Worm (Caenorhabditis elegans) whole organism, L3 larva: Measurements from ENCODE around the gene ZK792.4.

Experiments used
- ZK546.5 ChIP-seq: sonication (generic microtip); optimal IDR thresholded peaks from 2 replicates; lab custom pipeline; 2017; ENCODE audit warnings: missing biosample characterization, missing genetic modification characterization
- aly-2 ChIP-seq: fragments of 150-350 bp; optimal IDR thresholded peaks from 2 replicates; lab custom pipeline; 2014; ENCODE audit warnings: missing biosample characterization, missing genetic modification characterization
- ama-1 ChIP-seq: fragments of 150-350 bp; optimal IDR thresholded peaks from 2 replicates; lab custom pipeline; 2018
- ceh-28 ChIP-seq: fragments of 150-350 bp; optimal IDR thresholded peaks from 2 replicates; lab custom pipeline; 2014; ENCODE audit warnings: missing biosample characterization, missing genetic modification reagents, missing genetic modification characterization
- egl-5 ChIP-seq: fragments of 150-350 bp; optimal IDR thresholded peaks from 2 replicates; lab custom pipeline; 2017; ENCODE audit warnings: missing biosample characterization, missing genetic modification reagents, missing genetic modification characterization, inconsistent platforms
- elt-2 ChIP-seq: sonication (generic microtip); optimal IDR thresholded peaks from 2 replicates; lab custom pipeline; 2016; ENCODE audit warnings: missing genetic modification reagents, mild to moderate bottlenecking, missing genetic modification characterization, missing compliant biosample characterization
- elt-3 ChIP-seq, 3 experiments: fragments of 150-350 bp in 1 of 3; sonication (generic microtip) in 2 of 3; optimal IDR thresholded peaks; 2 replicates in 2 of 3; 4 replicates in 1 of 3; lab custom pipeline; 2014 to 2017; ENCODE audit warnings: missing biosample characterization in 3 of 3, missing genetic modification characterization in 3 of 3
- fkh-10 ChIP-seq: sonication (generic microtip); optimal IDR thresholded peaks from 2 replicates; lab custom pipeline; 2017; ENCODE audit warnings: missing biosample characterization, missing genetic modification reagents, missing genetic modification characterization
- fkh-2 ChIP-seq: fragments of 150-350 bp; optimal IDR thresholded peaks from 2 replicates; lab custom pipeline; 2014; ENCODE audit warnings: missing biosample characterization, missing genetic modification reagents, missing genetic modification characterization
- hmg-11 ChIP-seq: sonication (generic microtip); optimal IDR thresholded peaks from 2 replicates; lab custom pipeline; 2016; ENCODE audit warnings: missing genetic modification characterization, missing compliant biosample characterization
- jun-1 ChIP-seq: fragments of 150-350 bp; optimal IDR thresholded peaks from 2 replicates; lab custom pipeline; 2014; ENCODE audit warnings: missing biosample characterization, missing genetic modification reagents, missing genetic modification characterization
- lin-15B ChIP-seq: fragments of 150-350 bp; optimal IDR thresholded peaks from 2 replicates; lab custom pipeline; 2014; ENCODE audit warnings: missing biosample characterization, missing genetic modification characterization
- lsy-12 ChIP-seq: sonication (generic microtip); optimal IDR thresholded peaks from 2 replicates; lab custom pipeline; 2016; ENCODE audit warnings: mild to moderate bottlenecking, missing genetic modification characterization, missing compliant biosample characterization
- nfya-1 ChIP-seq: sonication (generic microtip); optimal IDR thresholded peaks from 2 replicates; lab custom pipeline; 2017; ENCODE audit warnings: missing genetic modification characterization, mild to moderate bottlenecking, missing compliant biosample characterization, antibody characterized with exemption, moderate library complexity; ENCODE audit not compliant: insufficient read depth
- nhr-11 ChIP-seq: fragments of 150-350 bp; optimal IDR thresholded peaks from 2 replicates; lab custom pipeline; 2014; ENCODE audit warnings: missing biosample characterization, missing genetic modification characterization
- nhr-12 ChIP-seq: fragments of 150-350 bp; optimal IDR thresholded peaks from 2 replicates; lab custom pipeline; 2014; ENCODE audit warnings: missing biosample characterization, missing genetic modification characterization
- nhr-23 ChIP-seq: fragments of 150-350 bp; optimal IDR thresholded peaks from 2 replicates; lab custom pipeline; 2014; ENCODE audit warnings: missing biosample characterization, missing genetic modification reagents, missing genetic modification characterization
- nhr-237 ChIP-seq: fragments of 150-350 bp; optimal IDR thresholded peaks from 2 replicates; lab custom pipeline; 2014; ENCODE audit warnings: missing biosample characterization, missing genetic modification characterization
- nhr-25 ChIP-seq: sonication (generic microtip); optimal IDR thresholded peaks from 2 replicates; lab custom pipeline; 2017; ENCODE audit warnings: missing biosample characterization, missing genetic modification characterization
- nhr-28 ChIP-seq: fragments of 150-350 bp; optimal IDR thresholded peaks from 2 replicates; lab custom pipeline; 2014; ENCODE audit warnings: missing biosample characterization, missing genetic modification characterization
- nhr-43 ChIP-seq: sonication (generic microtip); optimal IDR thresholded peaks from 2 replicates; lab custom pipeline; 2016; ENCODE audit warnings: mild to moderate bottlenecking, missing genetic modification characterization, missing compliant biosample characterization; ENCODE audit not compliant: poor library complexity, severe bottlenecking
- nhr-76 ChIP-seq: fragments of 150-350 bp; sonication (generic microtip); optimal IDR thresholded peaks from 5 replicates; lab custom pipeline; 2014; ENCODE audit warnings: missing biosample characterization, missing genetic modification characterization
- pha-4 ChIP-seq: fragments of 150-350 bp; optimal IDR thresholded peaks from 2 replicates; lab custom pipeline; 2014; ENCODE audit warnings: missing biosample characterization, missing genetic modification reagents, missing genetic modification characterization
- skn-1 ChIP-seq: fragments of 150-350 bp; optimal IDR thresholded peaks from 2 replicates; lab custom pipeline; 2014; ENCODE audit warnings: missing biosample characterization, missing genetic modification characterization
- snpc-4 ChIP-seq: fragments of 150-350 bp; optimal IDR thresholded peaks from 2 replicates; lab custom pipeline; 2014; ENCODE audit warnings: missing biosample characterization, missing genetic modification characterization
- zag-1 ChIP-seq: fragments of 150-350 bp; optimal IDR thresholded peaks from 2 replicates; lab custom pipeline; 2014; ENCODE audit warnings: missing biosample characterization, missing genetic modification characterization

The ZK792.4 gene

DNA sequence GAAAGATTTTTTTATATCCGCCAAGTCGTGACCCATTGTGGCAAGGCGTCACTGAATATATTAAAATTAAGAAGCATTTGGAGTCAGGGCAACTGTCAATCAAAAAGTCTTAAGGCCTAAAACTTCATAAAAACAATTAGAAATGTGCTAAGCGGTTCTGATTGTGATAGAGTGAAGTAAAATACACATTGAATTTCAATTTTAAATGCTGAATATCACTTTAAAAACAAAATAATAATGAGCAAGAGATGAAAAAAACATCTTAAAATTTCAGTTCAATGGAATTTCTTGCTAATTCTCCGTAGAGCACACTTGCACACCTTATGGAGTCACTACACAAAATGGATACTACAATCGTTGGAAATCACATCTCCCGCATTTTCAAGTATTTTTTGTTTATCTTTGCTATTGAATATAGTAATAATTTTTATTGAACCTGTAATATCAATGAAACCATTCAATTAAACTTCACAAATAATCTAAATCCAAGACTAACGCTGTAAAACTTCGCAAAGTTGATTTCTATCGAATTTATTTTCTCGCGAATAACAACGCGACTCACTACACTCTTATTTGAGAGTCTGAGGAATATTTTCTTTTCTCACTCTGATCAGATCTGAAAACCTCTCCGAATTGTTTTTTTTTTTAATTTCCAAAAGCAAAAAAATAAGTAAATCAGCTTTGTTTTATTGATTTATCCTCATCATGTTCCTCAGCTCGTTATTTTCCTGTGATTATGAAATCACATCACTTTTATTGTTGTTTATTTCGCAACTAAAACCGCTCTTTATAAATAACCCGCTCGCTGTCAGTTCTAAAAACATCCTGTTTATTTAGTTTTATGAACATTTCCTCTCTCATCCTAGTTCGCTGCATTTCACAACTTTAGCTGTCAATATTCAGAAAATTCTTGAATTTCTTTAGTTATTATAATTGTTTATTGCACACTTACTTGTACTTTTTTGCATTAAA lies 46.1 kb downstream of the ZK792.4 start, which contains the start of gene mars-1:
TSS of gene mars-1 (minus strand) at position 51 of the 972 bp plus-strand sequence.
- TF ChIP-seq lin-15B (tag; lab: Kevin White, UChicago) (peak; percentile 80), nhr-43 (tag; lab: Kevin White, UChicago) (peak; percentile 31), ama-1 (lab: Kevin White, UChicago) (no peak), zag-1 (tag; lab: Kevin White, UChicago) (no peak), nfya-1 (tag; lab: Kevin White, UChicago) (peak; percentile 58), nhr-23 (tag; lab: Kevin White, UChicago) (peak; percentile 56), fkh-10 (GFP tag; lab: Kevin White, UChicago) (peak; percentile 25), skn-1 (tag; lab: Kevin White, UChicago) (peak; percentile 39), nhr-25 (tag; lab: Kevin White, UChicago) (peak; percentile 61), nhr-11 (peak; percentile 34), snpc-4 (tag; lab: Kevin White, UChicago) (peak; percentile 18), pha-4 (tag; lab: Kevin White, UChicago) (peak; percentile 76), nhr-76 (no peak), fkh-2 (tag; lab: Kevin White, UChicago) (no peak), nhr-12 (tag; lab: Kevin White, UChicago) (no peak), lsy-12 (peak; percentile 22), elt-2 (tag; lab: Kevin White, UChicago) (peak; percentile 32), hmg-11 (tag; lab: Kevin White, UChicago) (peak; percentile 10)

DNA sequence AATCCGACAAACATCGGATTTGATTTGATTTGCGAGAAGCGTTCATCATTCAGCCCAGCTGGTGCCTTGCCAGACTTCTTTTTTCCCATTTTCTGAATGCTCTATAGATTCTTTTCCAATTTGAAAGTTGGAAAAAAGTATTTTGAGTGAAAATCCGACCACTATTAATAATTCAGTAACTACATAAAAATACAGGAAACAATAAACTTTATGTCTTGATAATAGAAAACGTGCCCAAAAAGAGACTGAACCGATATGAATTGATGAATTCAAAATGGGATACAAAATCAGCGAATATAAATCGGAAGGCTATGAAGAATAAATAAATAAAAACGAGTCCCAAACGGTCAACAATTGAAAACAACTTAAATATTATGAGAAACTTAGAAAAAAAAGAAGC lies 50.1 kb downstream of the ZK792.4 start, which contains the start of gene F58B3.4:
TSS of gene F58B3.4 (minus strand) at position 101 of the 400 bp plus-strand sequence.
- TF ChIP-seq nhr-43 (tag; lab: Kevin White, UChicago): no peak
- no peak for TF ChIP-seq snpc-4 (tag; lab: Kevin White, UChicago)
- no peak for TF ChIP-seq nhr-237 (tag; lab: Kevin White, UChicago)
- TF ChIP-seq elt-3 (tag; optimal IDR thresholded peaks at IDR 0.05; lab: Kevin White, UChicago): no peak
- no peak for TF ChIP-seq nhr-76
- no peak for TF ChIP-seq aly-2 (tag; lab: Kevin White, UChicago)
- TF ChIP-seq ceh-28 (tag; lab: Kevin White, UChicago): no peak
- no peak for TF ChIP-seq lin-15B (tag; lab: Kevin White, UChicago)
- no peak for TF ChIP-seq jun-1
- no peak for TF ChIP-seq nhr-28 (tag; lab: Kevin White, UChicago)
- no peak for TF ChIP-seq ZK546.5 (tag; lab: Kevin White, UChicago)
- TF ChIP-seq hmg-11 (tag; lab: Kevin White, UChicago): no peak
- TF ChIP-seq skn-1 (tag; lab: Kevin White, UChicago): no peak
- TF ChIP-seq egl-5: no peak
